Fruit fly (Drosophila melanogaster) whole organism, embryonic: Measurements from ENCODE around the gene Jon25Bi.

ENCODE experiments used
- C15 ChIP-seq: fragments of 200-800 bp; sonication (Bioruptor generic); IDR thresholded peaks from 3 replicates; pipeline ENCODE4 v1.3.6; 2022; ENCODE audit warnings: missing biosample characterization, missing genetic modification characterization
- CG10209 ChIP-seq: fragments of 200-800 bp; sonication (Bioruptor generic); optimal IDR thresholded peaks from 3 replicates; lab custom pipeline; 2017; ENCODE audit warnings: missing biosample characterization, mild to moderate bottlenecking, missing genetic modification characterization, missing genetic modification reagents
- CG10366 ChIP-seq: fragments of 200-800 bp; sonication (Bioruptor generic); IDR thresholded peaks from 2 replicates; pipeline ENCODE4 v1.3.6; 2022; ENCODE audit warnings: missing biosample characterization, missing genetic modification characterization
- CG11093 ChIP-seq: fragments of 200-800 bp; sonication (Bioruptor generic); IDR thresholded peaks from 3 replicates; pipeline ENCODE4 v1.3.6; 2022; ENCODE audit warnings: missing biosample characterization, missing genetic modification characterization
- CG13624 ChIP-seq: fragments of 200-800 bp; sonication (Bioruptor generic); optimal IDR thresholded peaks from 2 replicates; lab custom pipeline; 2016; ENCODE audit warnings: missing biosample characterization, missing genetic modification characterization
- CG14710 ChIP-seq: fragments of 200-800 bp; sonication (Bioruptor generic); optimal IDR thresholded peaks from 3 replicates; lab custom pipeline; 2019; ENCODE audit warnings: missing biosample characterization, mild to moderate bottlenecking, missing genetic modification characterization, moderate library complexity
- CG15514 ChIP-seq: fragments of 200-800 bp; sonication (Bioruptor generic); optimal IDR thresholded peaks from 3 replicates; lab custom pipeline; 2017; ENCODE audit warnings: missing biosample characterization, missing genetic modification characterization, mild to moderate bottlenecking, moderate library complexity, missing genetic modification reagents
- CG16813 ChIP-seq: fragments of 200-800 bp; sonication (Bioruptor generic); IDR thresholded peaks from 3 replicates; pipeline ENCODE4 v1.3.6; 2022; ENCODE audit warnings: missing biosample characterization, missing genetic modification characterization; ENCODE audit not compliant: partially characterized antibody
- CG16863 ChIP-seq: fragments of 200-800 bp; sonication (Bioruptor generic); optimal IDR thresholded peaks from 3 replicates; lab custom pipeline; 2016; ENCODE audit warnings: missing biosample characterization, missing genetic modification characterization
- CG17912 ChIP-seq: fragments of 200-800 bp; sonication (Bioruptor generic); optimal IDR thresholded peaks from 2 replicates; lab custom pipeline; 2018; ENCODE audit warnings: missing biosample characterization, mild to moderate bottlenecking, missing genetic modification characterization
- CG2202 ChIP-seq: fragments of 200-800 bp; sonication (Bioruptor generic); optimal IDR thresholded peaks from 2 replicates; lab custom pipeline; 2018; ENCODE audit warnings: missing biosample characterization, mild to moderate bottlenecking, missing genetic modification characterization
- CG30431 ChIP-seq: fragments of 200-800 bp; sonication (Bioruptor generic); optimal IDR thresholded peaks from 2 replicates; lab custom pipeline; 2017; ENCODE audit warnings: missing biosample characterization, missing genetic modification characterization
- CG32532 ChIP-seq: fragments of 200-800 bp; sonication (Bioruptor generic); IDR thresholded peaks from 2 replicates; pipeline ENCODE4 v1.3.6; 2022; ENCODE audit warnings: missing biosample characterization, missing genetic modification characterization
- CG3995 ChIP-seq: fragments of 200-800 bp; sonication (Bioruptor generic); optimal IDR thresholded peaks from 3 replicates; lab custom pipeline; 2016; ENCODE audit warnings: missing biosample characterization, missing genetic modification characterization
- CG4328 ChIP-seq: fragments of 200-800 bp; sonication (Bioruptor generic); optimal IDR thresholded peaks from 3 replicates; lab custom pipeline; 2017; ENCODE audit warnings: missing biosample characterization, missing genetic modification reagents, missing genetic modification characterization
- CG4730 ChIP-seq: fragments of 200-800 bp; sonication (Bioruptor generic); IDR thresholded peaks from 2 replicates; pipeline ENCODE4 v1.3.6; 2022; ENCODE audit warnings: missing biosample characterization, missing genetic modification characterization
- CG5245 ChIP-seq: fragments of 200-800 bp; sonication (Bioruptor generic); optimal IDR thresholded peaks from 3 replicates; lab custom pipeline; 2016; ENCODE audit warnings: missing biosample characterization, missing genetic modification characterization
- CG6654 ChIP-seq: fragments of 200-800 bp; sonication (Bioruptor generic); optimal IDR thresholded peaks from 2 replicates; lab custom pipeline; 2017; ENCODE audit warnings: missing biosample characterization, mild to moderate bottlenecking, missing genetic modification characterization
- CG6683 ChIP-seq: fragments of 200-800 bp; sonication (Bioruptor generic); optimal IDR thresholded peaks from 2 replicates; lab custom pipeline; 2017; ENCODE audit warnings: missing biosample characterization, mild to moderate bottlenecking, missing genetic modification characterization, missing genetic modification reagents
- CG6854 ChIP-seq: fragments of 200-800 bp; sonication (Bioruptor generic); optimal IDR thresholded peaks from 3 replicates; lab custom pipeline; 2017; ENCODE audit warnings: missing biosample characterization, mild to moderate bottlenecking, missing genetic modification characterization
- CG8924 ChIP-seq: fragments of 200-800 bp; optimal IDR thresholded peaks from 3 replicates; lab custom pipeline; 2019; ENCODE audit warnings: missing biosample characterization, mild to moderate bottlenecking, missing genetic modification characterization, moderate library complexity
- CG9876 ChIP-seq: fragments of 200-800 bp; sonication (Bioruptor generic); optimal IDR thresholded peaks from 2 replicates; lab custom pipeline; 2016; ENCODE audit warnings: missing biosample characterization, missing genetic modification characterization
- Doc2 ChIP-seq: fragments of 200-800 bp; sonication (Bioruptor generic); IDR thresholded peaks from 2 replicates; pipeline ENCODE4 v1.3.6; 2022; ENCODE audit warnings: missing biosample characterization, missing genetic modification characterization
- Doc3 ChIP-seq: fragments of 200-800 bp; sonication (Bioruptor generic); IDR thresholded peaks from 3 replicates; pipeline ENCODE4 v1.3.6; 2022; ENCODE audit warnings: missing biosample characterization, missing genetic modification characterization; ENCODE audit not compliant: partially characterized antibody
- Hey ChIP-seq: fragments of 200-800 bp; sonication (Bioruptor generic); optimal IDR thresholded peaks from 3 replicates; lab custom pipeline; 2018; ENCODE audit warnings: missing biosample characterization, mild to moderate bottlenecking, missing genetic modification characterization
- Jarid2 ChIP-seq: fragments of 200-800 bp; sonication (Bioruptor generic); optimal IDR thresholded peaks from 3 replicates; lab custom pipeline; 2017; ENCODE audit warnings: mild to moderate bottlenecking, missing biosample characterization, missing genetic modification reagents, missing genetic modification characterization
- Nf-YC ChIP-seq: fragments of 200-800 bp; optimal IDR thresholded peaks from 3 replicates; lab custom pipeline; 2019; ENCODE audit warnings: missing biosample characterization, mild to moderate bottlenecking, missing genetic modification characterization, moderate library complexity
- Poxn ChIP-seq: fragments of 200-800 bp; sonication (Bioruptor generic); IDR thresholded peaks from 2 replicates; pipeline ENCODE4 v1.3.6; 2022; ENCODE audit warnings: missing biosample characterization, missing genetic modification characterization
- Ptx1 ChIP-seq: fragments of 200-800 bp; sonication (Bioruptor generic); IDR thresholded peaks from 2 replicates; pipeline ENCODE4 v1.3.6; 2022; ENCODE audit warnings: missing biosample characterization, missing genetic modification characterization
- Six4 ChIP-seq: fragments of 200-800 bp; sonication (Bioruptor generic); optimal IDR thresholded peaks from 2 replicates; lab custom pipeline; 2016; ENCODE audit warnings: missing biosample characterization, missing genetic modification characterization
- Taf1 ChIP-seq: fragments of 200-800 bp; sonication (Bioruptor generic); IDR thresholded peaks from 2 replicates; pipeline ENCODE4 v1.3.6; 2022; ENCODE audit warnings: missing biosample characterization, missing genetic modification characterization
- ab ChIP-seq: fragments of 200-800 bp; sonication (Bioruptor generic); optimal IDR thresholded peaks from 2 replicates; lab custom pipeline; 2016; ENCODE audit warnings: missing biosample characterization, missing genetic modification characterization
- btn ChIP-seq: fragments of 200-800 bp; sonication (Bioruptor generic); optimal IDR thresholded peaks from 2 replicates; lab custom pipeline; 2016; ENCODE audit warnings: missing biosample characterization, missing genetic modification characterization
- cwo ChIP-seq: fragments of 200-800 bp; sonication (Bioruptor generic); optimal IDR thresholded peaks from 3 replicates; lab custom pipeline; 2017; ENCODE audit warnings: missing biosample characterization, missing genetic modification characterization, mild to moderate bottlenecking, moderate library complexity, missing genetic modification reagents
- dan ChIP-seq: fragments of 200-800 bp; sonication (Bioruptor generic); IDR thresholded peaks from 2 replicates; pipeline ENCODE4 v1.3.6; 2022; ENCODE audit warnings: missing biosample characterization, missing genetic modification characterization
- gt ChIP-seq: fragments of 200-800 bp; sonication (Bioruptor generic); IDR thresholded peaks from 2 replicates; pipeline ENCODE4 v1.3.6; 2022; ENCODE audit warnings: missing biosample characterization, missing genetic modification characterization
- h ChIP-seq: fragments of >200 bp; optimal IDR thresholded peaks from 2 replicates; lab custom pipeline; 2017
- jumu ChIP-seq: fragments of 200-800 bp; sonication (Bioruptor generic); optimal IDR thresholded peaks from 3 replicates; lab custom pipeline; 2016; ENCODE audit warnings: missing biosample characterization, missing genetic modification characterization
- lmd ChIP-seq: fragments of 200-800 bp; sonication (Bioruptor generic); IDR thresholded peaks from 2 replicates; pipeline ENCODE4 v1.3.6; 2022; ENCODE audit warnings: missing biosample characterization, missing genetic modification characterization
- mld ChIP-seq: fragments of 200-800 bp; sonication (Bioruptor generic); IDR thresholded peaks from 3 replicates; pipeline ENCODE4 v1.3.6; 2022; ENCODE audit warnings: missing biosample characterization, missing genetic modification characterization; ENCODE audit not compliant: partially characterized antibody
- peb ChIP-seq: fragments of 200-800 bp; sonication (Bioruptor generic); IDR thresholded peaks from 2 replicates; pipeline ENCODE4 v1.3.6; 2022; ENCODE audit warnings: missing biosample characterization, missing genetic modification characterization
- prd ChIP-seq, 3 experiments: fragments of >200 bp in 2 of 3; fragments of 200-800 bp in 1 of 3; sonication (Bioruptor generic) in 1 of 3; optimal IDR thresholded peaks in 2 of 3; IDR thresholded peaks in 1 of 3; 2 replicates in 2 of 3; 3 replicates in 1 of 3; pipeline versions ENCODE4 v1.3.6 to Lab custom; 2017 to 2022; ENCODE audit warnings: missing biosample characterization in 1 of 3, missing genetic modification characterization in 1 of 3
- pros ChIP-seq: fragments of 200-800 bp; sonication (Bioruptor generic); optimal IDR thresholded peaks from 3 replicates; lab custom pipeline; 2019; ENCODE audit warnings: missing biosample characterization, mild to moderate bottlenecking, missing genetic modification characterization, moderate library complexity
- sqz ChIP-seq: fragments of 200-800 bp; sonication (Bioruptor generic); optimal IDR thresholded peaks from 3 replicates; lab custom pipeline; 2018; ENCODE audit warnings: missing biosample characterization, mild to moderate bottlenecking, missing genetic modification characterization
- sr ChIP-seq: fragments of 200-800 bp; sonication (Bioruptor generic); IDR thresholded peaks from 3 replicates; pipeline ENCODE4 v1.3.6; 2022; ENCODE audit warnings: missing biosample characterization, missing genetic modification characterization
- stc ChIP-seq: fragments of 200-800 bp; sonication (Bioruptor generic); IDR thresholded peaks from 2 replicates; pipeline ENCODE4 v1.3.6; 2022; ENCODE audit warnings: missing biosample characterization, missing genetic modification characterization
- tap ChIP-seq: fragments of 200-800 bp; optimal IDR thresholded peaks from 3 replicates; lab custom pipeline; 2019; ENCODE audit warnings: missing biosample characterization, mild to moderate bottlenecking, missing genetic modification characterization, moderate library complexity
- tx ChIP-seq: fragments of 200-800 bp; sonication (Bioruptor generic); optimal IDR thresholded peaks from 2 replicates; lab custom pipeline; 2016; ENCODE audit warnings: missing biosample characterization, missing genetic modification characterization
- vfl ChIP-seq: fragments of 200-800 bp; sonication (Bioruptor generic); optimal IDR thresholded peaks from 2 replicates; lab custom pipeline; 2016; ENCODE audit warnings: missing biosample characterization, missing genetic modification characterization
- yki ChIP-seq: fragments of >200 bp; optimal IDR thresholded peaks from 3 replicates; lab custom pipeline; 2018
- zfh2 ChIP-seq: fragments of 200-800 bp; sonication (Bioruptor generic); optimal IDR thresholded peaks from 2 replicates; lab custom pipeline; 2016; ENCODE audit warnings: missing biosample characterization, missing genetic modification characterization

Gene Jon25Bi

DNA sequence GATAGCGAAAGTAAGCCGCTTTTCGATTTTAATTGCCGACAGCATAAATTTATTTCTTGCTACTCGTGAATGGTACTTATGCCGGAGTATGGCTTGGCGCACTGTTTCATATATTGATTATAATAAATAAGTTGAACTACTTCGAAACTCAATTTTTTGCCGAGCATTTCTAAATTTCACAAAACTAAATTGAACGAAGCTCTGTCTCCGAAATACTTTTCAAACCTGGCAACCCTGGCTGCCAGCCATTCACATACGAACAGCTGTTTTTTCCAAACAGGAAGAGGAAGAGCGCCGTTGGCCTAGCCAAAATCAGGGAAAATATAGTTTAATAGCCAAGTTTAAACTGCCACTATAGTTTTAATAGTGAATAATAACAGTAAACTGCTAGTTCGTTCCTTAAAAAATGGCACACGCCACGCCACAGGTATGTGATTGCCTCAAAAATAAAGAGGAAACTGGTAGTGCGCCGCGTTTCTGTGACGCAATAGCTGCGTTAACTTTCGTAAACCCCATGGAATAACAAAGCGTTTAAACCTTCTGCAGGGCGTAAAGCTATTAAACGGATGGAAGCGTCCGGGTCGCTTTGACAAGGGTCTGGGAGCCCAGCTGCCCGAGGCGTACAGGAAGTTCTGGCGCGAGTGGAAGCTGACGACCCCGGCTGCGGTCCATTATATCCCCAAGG is 18.9 kb upstream of the Jon25Bi start, which contains the start of gene mRpL28 (continued):
- no peak for TF ChIP-seq zfh2 (GFP tag; lab: Kevin White, UChicago)
- no peak for TF ChIP-seq CG9876 (GFP tag; lab: Kevin White, UChicago)
- peak; percentile 59 for TF ChIP-seq CG13624 (GFP tag; lab: Kevin White, UChicago)
- no peak for TF ChIP-seq prd (optimal IDR thresholded peaks at IDR 0.05; lab: Kevin White, UChicago)
- TF ChIP-seq prd (GFP tag; IDR thresholded peaks at IDR 0.05; lab: Robert Waterston, UW) = 0 out of 3 replicates have a peak, but pooled peaks have one; percentile 26
- no peak for TF ChIP-seq CG17912 (GFP tag; lab: Kevin White, UChicago)
- TF ChIP-seq tap = no peak
- TF ChIP-seq yki (lab: Kevin White, UChicago) = no peak
- no peak for TF ChIP-seq CG4730 (GFP tag; lab: Robert Waterston, UW)
- no peak for TF ChIP-seq sqz (GFP tag; lab: Kevin White, UChicago)
- TF ChIP-seq Taf1 (GFP tag; lab: Robert Waterston, UW) = no peak
- peak; percentile 21; the same call in 1 of the 3 replicates for TF ChIP-seq Doc3 (GFP tag; lab: Robert Waterston, UW)
- TF ChIP-seq CG15514 = peak; percentile 26
- TF ChIP-seq h (lab: Kevin White, UChicago) = no peak
- TF ChIP-seq Hey (tag; lab: Kevin White, UChicago) = no peak
- TF ChIP-seq gt = no peak
- TF ChIP-seq Ptx1 (GFP tag; lab: Robert Waterston, UW) = 0 out of 2 replicates have a peak, but pooled peaks have one; percentile 36
- TF ChIP-seq sr (GFP tag; lab: Robert Waterston, UW) = no peak
- TF ChIP-seq CG32532 (GFP tag; lab: Robert Waterston, UW) = peak; percentile 15; the same call in 1 of the 2 replicates
- peak; percentile 31 for TF ChIP-seq CG14710 (tag; lab: Kevin White, UChicago)
- peak; percentile 18 for TF ChIP-seq CG4328
- TF ChIP-seq btn (GFP tag; lab: Kevin White, UChicago) = no peak
- no peak for TF ChIP-seq CG6654
- no peak for TF ChIP-seq peb
- TF ChIP-seq CG10209 (GFP tag; lab: Kevin White, UChicago) = no peak
- no peak for TF ChIP-seq C15 (GFP tag; lab: Robert Waterston, UW)
- no peak for TF ChIP-seq dan (GFP tag; lab: Robert Waterston, UW)
- TF ChIP-seq tx (GFP tag; lab: Kevin White, UChicago) = no peak
- no peak for TF ChIP-seq CG16863 (GFP tag; lab: Kevin White, UChicago)
- TF ChIP-seq CG8924 (tag; lab: Kevin White, UChicago) = no peak
- no peak for TF ChIP-seq cwo (GFP tag; lab: Kevin White, UChicago)
- TF ChIP-seq CG30431 (GFP tag; lab: Kevin White, UChicago) = no peak
- no peak for TF ChIP-seq Poxn (GFP tag; lab: Robert Waterston, UW)
- peak; percentile 29 for TF ChIP-seq CG3995 (GFP tag; lab: Kevin White, UChicago)
- TF ChIP-seq CG6854 (GFP tag; lab: Kevin White, UChicago) = no peak
- TF ChIP-seq Doc2 (GFP tag; lab: Robert Waterston, UW) = no peak
- TF ChIP-seq CG5245 (GFP tag; lab: Kevin White, UChicago) = no peak
- TF ChIP-seq lmd = no peak
- TF ChIP-seq pros = no peak
- TF ChIP-seq jumu (GFP tag; lab: Kevin White, UChicago) = no peak
- TF ChIP-seq CG2202 (tag; lab: Kevin White, UChicago) = no peak
- TF ChIP-seq Six4 (GFP tag; lab: Kevin White, UChicago) = no peak
- no peak for TF ChIP-seq ab (GFP tag; lab: Kevin White, UChicago)
- no peak for TF ChIP-seq CG10366 (GFP tag; lab: Robert Waterston, UW)
- peak; percentile 20 for TF ChIP-seq CG6683 (GFP tag; lab: Kevin White, UChicago)
- peak; percentile 40 for TF ChIP-seq Nf-YC (tag; lab: Kevin White, UChicago)
- TF ChIP-seq mld = no peak
- no peak for TF ChIP-seq stc
- no peak for TF ChIP-seq CG11093 (GFP tag; lab: Robert Waterston, UW)
- no peak for TF ChIP-seq vfl
- TF ChIP-seq Jarid2 (GFP tag; lab: Kevin White, UChicago) = no peak
- TF ChIP-seq CG16813 (GFP tag; lab: Robert Waterston, UW) = peak; percentile 20; the same call in 1 of the 3 replicates
